Fruit fly (Drosophila melanogaster) Kc167 (cell line): ENCODE data around the gene btn.

Source experiments
- Myc ChIP-seq: fragments of >200 bp; optimal IDR thresholded peaks from 2 replicates; lab custom pipeline; 2017; ENCODE audit warnings: missing external identifiers
- insv ChIP-seq: fragments of >200 bp; optimal IDR thresholded peaks from 3 replicates; lab custom pipeline; 2018; ENCODE audit warnings: missing external identifiers
- psq ChIP-seq: fragments of >200 bp; optimal IDR thresholded peaks from 2 replicates; lab custom pipeline; 2017; ENCODE audit warnings: missing external identifiers

- no peak for TF ChIP-seq insv (lab: Kevin White, UChicago)
- TF ChIP-seq psq (lab: Kevin White, UChicago): no peak
- no peak for TF ChIP-seq Myc (lab: Kevin White, UChicago)
Measured at dm6 chr3R:22618280-22618679, 31.9 kb upstream of the btn start, which contains the start of gene mRpL45.
